Worm (Caenorhabditis elegans) whole organism, L3 larva: ENCODE results near the gene vps-41.
A peak's percentile ranks its signal among the peaks of the same experiment; 100 is the strongest.

Source experiments
- R02D3.7 ChIP-seq: fragments of 150-350 bp; optimal IDR thresholded peaks from 2 replicates; lab custom pipeline; 2014; ENCODE audit warnings: missing biosample characterization, missing genetic modification characterization
- ZK546.5 ChIP-seq: sonication (generic microtip); optimal IDR thresholded peaks from 2 replicates; lab custom pipeline; 2017; ENCODE audit warnings: missing biosample characterization, missing genetic modification characterization
- aly-2 ChIP-seq: fragments of 150-350 bp; optimal IDR thresholded peaks from 2 replicates; lab custom pipeline; 2014; ENCODE audit warnings: missing biosample characterization, missing genetic modification characterization
- ama-1 ChIP-seq: fragments of 150-350 bp; optimal IDR thresholded peaks from 2 replicates; lab custom pipeline; 2018
- ceh-16 ChIP-seq: sonication (generic microtip); optimal IDR thresholded peaks from 2 replicates; lab custom pipeline; 2017; ENCODE audit warnings: missing biosample characterization, missing genetic modification characterization
- ceh-28 ChIP-seq: fragments of 150-350 bp; optimal IDR thresholded peaks from 2 replicates; lab custom pipeline; 2014; ENCODE audit warnings: missing biosample characterization, missing genetic modification reagents, missing genetic modification characterization
- ceh-82 ChIP-seq: fragments of 150-350 bp; optimal IDR thresholded peaks from 2 replicates; lab custom pipeline; 2014; ENCODE audit warnings: missing biosample characterization, missing genetic modification characterization
- ceh-9 ChIP-seq: sonication (generic microtip); optimal IDR thresholded peaks from 2 replicates; lab custom pipeline; 2018; ENCODE audit warnings: missing biosample characterization, missing genetic modification characterization
- daf-12 ChIP-seq: fragments of 150-350 bp; optimal IDR thresholded peaks from 2 replicates; lab custom pipeline; 2014; ENCODE audit warnings: missing biosample characterization, missing genetic modification reagents, missing genetic modification characterization
- egl-27 ChIP-seq: sonication (generic microtip); optimal IDR thresholded peaks from 4 replicates; lab custom pipeline; 2017; ENCODE audit warnings: missing biosample characterization, missing genetic modification reagents, missing genetic modification characterization
- egl-5 ChIP-seq: fragments of 150-350 bp; optimal IDR thresholded peaks from 2 replicates; lab custom pipeline; 2017; ENCODE audit warnings: missing biosample characterization, missing genetic modification reagents, missing genetic modification characterization, inconsistent platforms
- elt-1 ChIP-seq: fragments of 150-350 bp; optimal IDR thresholded peaks from 2 replicates; lab custom pipeline; 2014; ENCODE audit warnings: missing biosample characterization, missing genetic modification characterization
- elt-2 ChIP-seq: sonication (generic microtip); optimal IDR thresholded peaks from 2 replicates; lab custom pipeline; 2016; ENCODE audit warnings: missing genetic modification reagents, mild to moderate bottlenecking, missing genetic modification characterization, missing compliant biosample characterization
- elt-3 ChIP-seq, 3 experiments: fragments of 150-350 bp in 1 of 3; sonication (generic microtip) in 2 of 3; optimal IDR thresholded peaks; 2 replicates in 2 of 3; 4 replicates in 1 of 3; lab custom pipeline; 2014 to 2017; ENCODE audit warnings: missing biosample characterization in 3 of 3, missing genetic modification characterization in 3 of 3
- eor-1 ChIP-seq, 2 experiments: fragments of 150-350 bp; optimal IDR thresholded peaks; 2 replicates each; lab custom pipeline; 2014 to 2018; ENCODE audit warnings: missing biosample characterization in 2 of 2, missing genetic modification characterization in 2 of 2
- fkh-10 ChIP-seq: sonication (generic microtip); optimal IDR thresholded peaks from 2 replicates; lab custom pipeline; 2017; ENCODE audit warnings: missing biosample characterization, missing genetic modification reagents, missing genetic modification characterization
- fkh-2 ChIP-seq: fragments of 150-350 bp; optimal IDR thresholded peaks from 2 replicates; lab custom pipeline; 2014; ENCODE audit warnings: missing biosample characterization, missing genetic modification reagents, missing genetic modification characterization
- fos-1 ChIP-seq: fragments of 150-350 bp; optimal IDR thresholded peaks from 2 replicates; lab custom pipeline; 2014; ENCODE audit warnings: missing biosample characterization, missing genetic modification characterization
- hmg-11 ChIP-seq: sonication (generic microtip); optimal IDR thresholded peaks from 2 replicates; lab custom pipeline; 2016; ENCODE audit warnings: missing genetic modification characterization, missing compliant biosample characterization
- jun-1 ChIP-seq: fragments of 150-350 bp; optimal IDR thresholded peaks from 2 replicates; lab custom pipeline; 2014; ENCODE audit warnings: missing biosample characterization, missing genetic modification reagents, missing genetic modification characterization
- lin-15B ChIP-seq: fragments of 150-350 bp; optimal IDR thresholded peaks from 2 replicates; lab custom pipeline; 2014; ENCODE audit warnings: missing biosample characterization, missing genetic modification characterization
- lin-39 ChIP-seq: fragments of 150-350 bp; optimal IDR thresholded peaks from 2 replicates; lab custom pipeline; 2018; ENCODE audit warnings: missing biosample characterization, missing genetic modification reagents, missing genetic modification characterization
- lsy-12 ChIP-seq: sonication (generic microtip); optimal IDR thresholded peaks from 2 replicates; lab custom pipeline; 2016; ENCODE audit warnings: mild to moderate bottlenecking, missing genetic modification characterization, missing compliant biosample characterization
- mdl-1 ChIP-seq: fragments of 150-350 bp; optimal IDR thresholded peaks from 2 replicates; lab custom pipeline; 2014; ENCODE audit warnings: missing biosample characterization, missing genetic modification characterization
- mml-1 ChIP-seq: fragments of 150-350 bp; sonication (generic microtip); optimal IDR thresholded peaks from 3 replicates; lab custom pipeline; 2014; ENCODE audit warnings: missing biosample characterization, missing genetic modification characterization
- nfya-1 ChIP-seq: sonication (generic microtip); optimal IDR thresholded peaks from 2 replicates; lab custom pipeline; 2017; ENCODE audit warnings: missing genetic modification characterization, mild to moderate bottlenecking, missing compliant biosample characterization, antibody characterized with exemption, moderate library complexity; ENCODE audit not compliant: insufficient read depth
- nhr-11 ChIP-seq: fragments of 150-350 bp; optimal IDR thresholded peaks from 2 replicates; lab custom pipeline; 2014; ENCODE audit warnings: missing biosample characterization, missing genetic modification characterization
- nhr-12 ChIP-seq: fragments of 150-350 bp; optimal IDR thresholded peaks from 2 replicates; lab custom pipeline; 2014; ENCODE audit warnings: missing biosample characterization, missing genetic modification characterization
- nhr-23 ChIP-seq: fragments of 150-350 bp; optimal IDR thresholded peaks from 2 replicates; lab custom pipeline; 2014; ENCODE audit warnings: missing biosample characterization, missing genetic modification reagents, missing genetic modification characterization
- nhr-237 ChIP-seq: fragments of 150-350 bp; optimal IDR thresholded peaks from 2 replicates; lab custom pipeline; 2014; ENCODE audit warnings: missing biosample characterization, missing genetic modification characterization
- nhr-25 ChIP-seq: sonication (generic microtip); optimal IDR thresholded peaks from 2 replicates; lab custom pipeline; 2017; ENCODE audit warnings: missing biosample characterization, missing genetic modification characterization
- nhr-28 ChIP-seq: fragments of 150-350 bp; optimal IDR thresholded peaks from 2 replicates; lab custom pipeline; 2014; ENCODE audit warnings: missing biosample characterization, missing genetic modification characterization
- nhr-43 ChIP-seq: sonication (generic microtip); optimal IDR thresholded peaks from 2 replicates; lab custom pipeline; 2016; ENCODE audit warnings: mild to moderate bottlenecking, missing genetic modification characterization, missing compliant biosample characterization; ENCODE audit not compliant: poor library complexity, severe bottlenecking
- nhr-67 ChIP-seq: fragments of 150-350 bp; optimal IDR thresholded peaks from 2 replicates; lab custom pipeline; 2014; ENCODE audit warnings: missing biosample characterization, missing genetic modification characterization
- nhr-76 ChIP-seq: fragments of 150-350 bp; sonication (generic microtip); optimal IDR thresholded peaks from 5 replicates; lab custom pipeline; 2014; ENCODE audit warnings: missing biosample characterization, missing genetic modification characterization
- nhr-77 ChIP-seq: fragments of 150-350 bp; optimal IDR thresholded peaks from 2 replicates; lab custom pipeline; 2014; ENCODE audit warnings: missing biosample characterization, missing genetic modification characterization
- pha-4 ChIP-seq: fragments of 150-350 bp; optimal IDR thresholded peaks from 2 replicates; lab custom pipeline; 2014; ENCODE audit warnings: missing biosample characterization, missing genetic modification reagents, missing genetic modification characterization
- pqm-1 ChIP-seq: fragments of 150-350 bp; optimal IDR thresholded peaks from 2 replicates; lab custom pipeline; 2017; ENCODE audit warnings: missing biosample characterization, missing genetic modification characterization, inconsistent platforms
- sea-2 ChIP-seq: fragments of 150-350 bp; sonication (generic microtip); optimal IDR thresholded peaks from 4 replicates; lab custom pipeline; 2014; ENCODE audit warnings: missing biosample characterization, missing genetic modification reagents, missing genetic modification characterization
- skn-1 ChIP-seq: fragments of 150-350 bp; optimal IDR thresholded peaks from 2 replicates; lab custom pipeline; 2014; ENCODE audit warnings: missing biosample characterization, missing genetic modification characterization
- snpc-4 ChIP-seq: fragments of 150-350 bp; optimal IDR thresholded peaks from 2 replicates; lab custom pipeline; 2014; ENCODE audit warnings: missing biosample characterization, missing genetic modification characterization
- tbx-2 ChIP-seq: sonication (generic microtip); optimal IDR thresholded peaks from 2 replicates; lab custom pipeline; 2016; ENCODE audit warnings: mild to moderate bottlenecking, missing genetic modification characterization, missing compliant biosample characterization
- unc-39 ChIP-seq: sonication (generic microtip); optimal IDR thresholded peaks from 4 replicates; lab custom pipeline; 2017; ENCODE audit warnings: missing biosample characterization, missing genetic modification characterization
- unc-62 ChIP-seq: fragments of 150-350 bp; sonication (generic microtip); optimal IDR thresholded peaks from 4 replicates; lab custom pipeline; 2014; ENCODE audit warnings: missing biosample characterization, missing genetic modification reagents, missing genetic modification characterization
- zag-1 ChIP-seq: fragments of 150-350 bp; optimal IDR thresholded peaks from 2 replicates; lab custom pipeline; 2014; ENCODE audit warnings: missing biosample characterization, missing genetic modification characterization
- ztf-11 ChIP-seq: fragments of 150-350 bp; optimal IDR thresholded peaks from 2 replicates; lab custom pipeline; 2014; ENCODE audit warnings: missing biosample characterization, missing genetic modification characterization
- ztf-4 ChIP-seq: fragments of 150-350 bp; optimal IDR thresholded peaks from 2 replicates; lab custom pipeline; 2014; ENCODE audit warnings: missing biosample characterization, missing genetic modification characterization

Gene vps-41

ce11 chrX:5283531-5283930 is at the start of gene vps-41:
Gene vps-41, plus strand, starts transcription at chrX:5283831.
- TF ChIP-seq ama-1 (lab: Kevin White, UChicago), result no peak

ce11 chrX:5238246-5238645 is 45.4 kb upstream of the vps-41 start:
- TF ChIP-seq nhr-43 (tag; lab: Kevin White, UChicago), result no peak
- TF ChIP-seq nhr-28, result no peak
- no peak for TF ChIP-seq sea-2
- no peak for TF ChIP-seq mml-1

ce11 chrX:5243382-5243979 is 40.1 kb upstream of the vps-41 start, which contains the start of gene mtm-5:
Gene mtm-5, minus strand, starts transcription at chrX:5243408.
- TF ChIP-seq ceh-9 (tag; lab: Kevin White, UChicago), result no peak
- TF ChIP-seq elt-2 (tag; lab: Kevin White, UChicago), result peak; percentile 68
- peak; percentile 1 for TF ChIP-seq nhr-23

ce11 chrX:5244041-5244440 is 39.6 kb upstream of the vps-41 start, which contains the start of gene Y34B4A.7:
Gene Y34B4A.7, plus strand, starts transcription at chrX:5244337.
- no peak for TF ChIP-seq nhr-28
- no peak for TF ChIP-seq ceh-9 (tag; lab: Kevin White, UChicago)
- peak; percentile 33 for TF ChIP-seq nhr-11 (tag; lab: Kevin White, UChicago)
- peak; percentile 45 for TF ChIP-seq tbx-2
- TF ChIP-seq ceh-16 (tag; lab: Kevin White, UChicago), result no peak
- TF ChIP-seq ceh-28, result peak; percentile 19
- no peak for TF ChIP-seq jun-1 (tag; lab: Kevin White, UChicago)
- no peak for TF ChIP-seq mdl-1 (tag; lab: Kevin White, UChicago)
- no peak for TF ChIP-seq sea-2
- TF ChIP-seq unc-39 (tag; lab: Kevin White, UChicago), result no peak
- no peak for TF ChIP-seq ztf-4 (tag; lab: Kevin White, UChicago)
- TF ChIP-seq zag-1, result no peak
- TF ChIP-seq aly-2 (tag; lab: Kevin White, UChicago), result no peak
- no peak for TF ChIP-seq pqm-1 (tag; lab: Kevin White, UChicago)
- no peak for TF ChIP-seq ZK546.5 (tag; lab: Kevin White, UChicago)
- no peak for TF ChIP-seq skn-1 (tag; lab: Kevin White, UChicago)
- TF ChIP-seq nhr-12 (tag; lab: Kevin White, UChicago), result no peak
- TF ChIP-seq ama-1 (lab: Kevin White, UChicago), result no peak
- TF ChIP-seq snpc-4 (tag; lab: Kevin White, UChicago), result peak; percentile 80
- TF ChIP-seq ztf-11, result no peak
- peak; percentile 2 for TF ChIP-seq nhr-43 (tag; lab: Kevin White, UChicago)
- no peak for TF ChIP-seq nhr-237 (tag; lab: Kevin White, UChicago)
- no peak for TF ChIP-seq unc-62 (GFP tag; lab: Kevin White, UChicago)
- no peak for TF ChIP-seq mml-1
- no peak for TF ChIP-seq daf-12 (tag; lab: Kevin White, UChicago)
- TF ChIP-seq ceh-82 (tag; lab: Kevin White, UChicago), result no peak
- peak; percentile 73 for TF ChIP-seq pha-4
- TF ChIP-seq nhr-67, result no peak
- no peak for TF ChIP-seq fos-1 (tag; lab: Kevin White, UChicago)
- TF ChIP-seq nfya-1, result peak; percentile 51
- no peak for TF ChIP-seq lsy-12 (tag; lab: Kevin White, UChicago)
- TF ChIP-seq R02D3.7 (tag; lab: Kevin White, UChicago), result no peak
- TF ChIP-seq egl-27, result no peak
- peak; percentile 48 for TF ChIP-seq lin-15B (tag; lab: Kevin White, UChicago)
- no peak for TF ChIP-seq nhr-76 (tag; lab: Kevin White, UChicago)
- no peak for TF ChIP-seq eor-1 (tag; optimal IDR thresholded peaks at IDR 0.05; lab: Kevin White, UChicago)
- TF ChIP-seq lin-39 (tag; lab: Kevin White, UChicago), result peak; percentile 71
- TF ChIP-seq hmg-11 (tag; lab: Kevin White, UChicago), result peak; percentile 37
- no peak for TF ChIP-seq egl-5 (tag; lab: Kevin White, UChicago)
- TF ChIP-seq elt-3 (tag; optimal IDR thresholded peaks at IDR 0.05; lab: Kevin White, UChicago), result no peak
- TF ChIP-seq fkh-10, result no peak
- no peak for TF ChIP-seq elt-1 (tag; lab: Kevin White, UChicago)
- peak; percentile 39 for TF ChIP-seq elt-2 (tag; lab: Kevin White, UChicago)
- no peak for TF ChIP-seq fkh-2 (tag; lab: Kevin White, UChicago)
- TF ChIP-seq nhr-77 (tag; lab: Kevin White, UChicago), result no peak
- TF ChIP-seq nhr-23, result peak; percentile 72
- peak; percentile 76 for TF ChIP-seq nhr-25 (tag; lab: Kevin White, UChicago)
